Worm (Caenorhabditis elegans) whole organism, mixed stage, embryonic: ENCODE data around the gene R04B5.7.

ENCODE experiments used
- cnd-1 ChIP-seq: fragments of 200-800 bp; sonication (Bioruptor generic); optimal IDR thresholded peaks from 2 replicates; lab custom pipeline; 2018; ENCODE audit warnings: mild to moderate bottlenecking, missing genetic modification characterization, missing compliant biosample characterization
- elt-1 ChIP-seq: sonication (generic microtip); optimal IDR thresholded peaks from 2 replicates; lab custom pipeline; 2017; ENCODE audit warnings: missing genetic modification characterization, mild to moderate bottlenecking, missing compliant biosample characterization, antibody characterized with exemption, moderate library complexity, borderline replicate concordance; ENCODE audit not compliant: insufficient read depth
- nhr-237 ChIP-seq: fragments of 150-350 bp; optimal IDR thresholded peaks from 2 replicates; lab custom pipeline; 2014; ENCODE audit warnings: missing biosample characterization, missing genetic modification characterization
- nhr-28 ChIP-seq: fragments of 150-350 bp; optimal IDR thresholded peaks from 2 replicates; lab custom pipeline; 2014; ENCODE audit warnings: missing biosample characterization, missing genetic modification characterization
- pha-4 ChIP-seq: fragments of 150-350 bp; optimal IDR thresholded peaks from 2 replicates; lab custom pipeline; 2018; ENCODE audit warnings: missing biosample characterization, missing genetic modification reagents, missing genetic modification characterization
- snpc-4 ChIP-seq: fragments of 150-350 bp; optimal IDR thresholded peaks from 2 replicates; lab custom pipeline; 2014; ENCODE audit warnings: missing biosample characterization, missing genetic modification characterization
- sptf-1 ChIP-seq: sonication (generic microtip); optimal IDR thresholded peaks from 2 replicates; lab custom pipeline; 2017; ENCODE audit warnings: mild to moderate bottlenecking, missing genetic modification characterization, moderate library complexity, missing compliant biosample characterization
- unc-62 ChIP-seq: fragments of 150-350 bp; optimal IDR thresholded peaks from 2 replicates; lab custom pipeline; 2014; ENCODE audit warnings: missing biosample characterization, missing genetic modification reagents, missing genetic modification characterization
- ztf-11 ChIP-seq: fragments of 150-350 bp; optimal IDR thresholded peaks from 2 replicates; lab custom pipeline; 2014; ENCODE audit warnings: missing biosample characterization, missing genetic modification characterization

- TF ChIP-seq pha-4 (tag; lab: Kevin White, UChicago) (no peak), snpc-4 (tag; lab: Kevin White, UChicago) (no peak), ztf-11 (no peak), nhr-237 (tag; lab: Kevin White, UChicago) (no peak), cnd-1 (tag; lab: Kevin White, UChicago) (no peak), sptf-1 (tag; lab: Kevin White, UChicago) (no peak), nhr-28 (tag; lab: Kevin White, UChicago) (no peak), unc-62 (GFP tag; lab: Kevin White, UChicago) (no peak), elt-1 (no peak)
These were observed 13.4 kb upstream of the R04B5.7 start for ce11 chrV:10103811-10104210.
